Fruit fly (Drosophila melanogaster) whole organism, embryonic: Measurements from ENCODE around the gene CG17187.
A peak's percentile ranks its signal among the peaks of the same experiment; 100 is the strongest.

ENCODE experiments used
- Bdp1 ChIP-seq: fragments of 200-800 bp; sonication (Bioruptor generic); optimal IDR thresholded peaks from 3 replicates; lab custom pipeline; 2016; ENCODE audit warnings: missing biosample characterization, missing genetic modification characterization
- Bgb ChIP-seq: fragments of 200-800 bp; sonication (Bioruptor generic); IDR thresholded peaks from 2 replicates; pipeline ENCODE4 v1.3.6; 2022; ENCODE audit warnings: missing biosample characterization, missing genetic modification characterization; ENCODE audit not compliant: partially characterized antibody
- CG11093 ChIP-seq: fragments of 200-800 bp; sonication (Bioruptor generic); IDR thresholded peaks from 3 replicates; pipeline ENCODE4 v1.3.6; 2022; ENCODE audit warnings: missing biosample characterization, missing genetic modification characterization
- CG12391 ChIP-seq: fragments of 200-800 bp; sonication (Bioruptor generic); optimal IDR thresholded peaks from 3 replicates; lab custom pipeline; 2018; ENCODE audit warnings: missing biosample characterization, mild to moderate bottlenecking, missing genetic modification characterization, moderate library complexity
- CG13624 ChIP-seq: fragments of 200-800 bp; sonication (Bioruptor generic); optimal IDR thresholded peaks from 2 replicates; lab custom pipeline; 2016; ENCODE audit warnings: missing biosample characterization, missing genetic modification characterization
- CG13775 ChIP-seq: fragments of 200-800 bp; sonication (Bioruptor generic); optimal IDR thresholded peaks from 3 replicates; lab custom pipeline; 2017; ENCODE audit warnings: missing biosample characterization, mild to moderate bottlenecking, missing genetic modification characterization
- CG15011 ChIP-seq: fragments of 200-800 bp; sonication (Bioruptor generic); optimal IDR thresholded peaks from 3 replicates; lab custom pipeline; 2018; ENCODE audit warnings: missing biosample characterization, mild to moderate bottlenecking, missing genetic modification characterization
- CG16863 ChIP-seq: fragments of 200-800 bp; sonication (Bioruptor generic); optimal IDR thresholded peaks from 3 replicates; lab custom pipeline; 2016; ENCODE audit warnings: missing biosample characterization, missing genetic modification characterization
- CG18011 ChIP-seq: fragments of 200-800 bp; sonication (Bioruptor generic); optimal IDR thresholded peaks from 2 replicates; lab custom pipeline; 2017; ENCODE audit warnings: missing biosample characterization, missing genetic modification characterization, mild to moderate bottlenecking, moderate library complexity, missing genotype
- CG18764 ChIP-seq: fragments of 200-800 bp; sonication (Bioruptor generic); optimal IDR thresholded peaks from 3 replicates; lab custom pipeline; 2016; ENCODE audit warnings: missing biosample characterization, missing genetic modification characterization
- CG2129 ChIP-seq: fragments of 200-800 bp; sonication (Bioruptor generic); IDR thresholded peaks from 2 replicates; pipeline ENCODE4 v1.3.6; 2022; ENCODE audit warnings: missing biosample characterization, missing genetic modification characterization; ENCODE audit not compliant: partially characterized antibody
- CG3847 ChIP-seq: fragments of 200-800 bp; sonication (Bioruptor generic); IDR thresholded peaks from 2 replicates; pipeline ENCODE4 v1.3.6; 2022; ENCODE audit warnings: missing biosample characterization, missing genetic modification characterization
- CG5953 ChIP-seq: fragments of 200-800 bp; sonication (Bioruptor generic); IDR thresholded peaks from 2 replicates; pipeline ENCODE4 v1.3.6; 2022; ENCODE audit warnings: missing biosample characterization, missing genetic modification characterization
- CG6254 ChIP-seq: fragments of 200-800 bp; sonication (Bioruptor generic); optimal IDR thresholded peaks from 3 replicates; lab custom pipeline; 2017; ENCODE audit warnings: mild to moderate bottlenecking, missing biosample characterization, missing genetic modification reagents, missing genetic modification characterization
- CG6791 ChIP-seq: fragments of 200-800 bp; sonication (Bioruptor generic); IDR thresholded peaks from 3 replicates; pipeline ENCODE4 v1.3.6; 2022; ENCODE audit warnings: missing biosample characterization, missing genetic modification characterization; ENCODE audit not compliant: partially characterized antibody
- CG8359 ChIP-seq: fragments of 200-800 bp; sonication (Bioruptor generic); optimal IDR thresholded peaks from 2 replicates; lab custom pipeline; 2017; ENCODE audit warnings: missing biosample characterization, mild to moderate bottlenecking, missing genetic modification characterization, borderline replicate concordance
- CG9727 ChIP-seq: fragments of 200-800 bp; sonication (Bioruptor generic); optimal IDR thresholded peaks from 3 replicates; lab custom pipeline; 2017; ENCODE audit warnings: missing biosample characterization, mild to moderate bottlenecking, missing genetic modification characterization
- D ChIP-seq, 2 experiments: fragments of 200-800 bp in 1 of 2; fragments of >200 bp in 1 of 2; sonication (Bioruptor generic) in 1 of 2; optimal IDR thresholded peaks; 2 replicates in 1 of 2; 3 replicates in 1 of 2; lab custom pipeline; 2017; ENCODE audit warnings: mild to moderate bottlenecking in 1 of 2, missing biosample characterization in 1 of 2, missing genetic modification characterization in 1 of 2, missing genetic modification reagents in 1 of 2
- D19A ChIP-seq: fragments of 200-800 bp; optimal IDR thresholded peaks from 3 replicates; lab custom pipeline; 2019; ENCODE audit warnings: missing biosample characterization, mild to moderate bottlenecking, missing genetic modification characterization, moderate library complexity
- Dip3 ChIP-seq: fragments of 200-800 bp; sonication (Bioruptor generic); optimal IDR thresholded peaks from 3 replicates; lab custom pipeline; 2016; ENCODE audit warnings: missing biosample characterization, missing genetic modification characterization
- E2f1 ChIP-seq: fragments of 200-800 bp; sonication (Bioruptor generic); IDR thresholded peaks from 2 replicates; pipeline ENCODE4 v1.3.6; 2022; ENCODE audit warnings: missing biosample characterization, missing genetic modification characterization
- Fer1 ChIP-seq: fragments of 200-800 bp; sonication (Bioruptor generic); optimal IDR thresholded peaks from 2 replicates; lab custom pipeline; 2017; ENCODE audit warnings: missing biosample characterization, mild to moderate bottlenecking, missing genetic modification characterization
- HLH4C ChIP-seq: fragments of 200-800 bp; sonication (Bioruptor generic); IDR thresholded peaks from 3 replicates; pipeline ENCODE4 v1.3.6; 2022; ENCODE audit warnings: missing biosample characterization, missing genetic modification characterization; ENCODE audit not compliant: partially characterized antibody
- MESR4 ChIP-seq: fragments of 200-800 bp; sonication (Bioruptor generic); optimal IDR thresholded peaks from 2 replicates; lab custom pipeline; 2018; ENCODE audit warnings: missing biosample characterization, mild to moderate bottlenecking, missing genetic modification characterization, moderate library complexity
- Oaz ChIP-seq: fragments of 200-800 bp; sonication (Bioruptor generic); IDR thresholded peaks from 2 replicates; pipeline ENCODE4 v1.3.6; 2022; ENCODE audit warnings: missing biosample characterization, missing genetic modification characterization
- Pdp1 ChIP-seq, 2 experiments: fragments of 200-800 bp; sonication (Bioruptor generic); optimal IDR thresholded peaks; 3 replicates each; lab custom pipeline; 2016; ENCODE audit warnings: missing biosample characterization in 2 of 2, missing genetic modification characterization in 2 of 2, mild to moderate bottlenecking in 1 of 2, moderate library complexity in 1 of 2
- Sin3A ChIP-seq: fragments of >200 bp; optimal IDR thresholded peaks from 2 replicates; lab custom pipeline; 2018
- al ChIP-seq: fragments of 200-800 bp; sonication (Bioruptor generic); IDR thresholded peaks from 2 replicates; pipeline ENCODE4 v1.3.6; 2022; ENCODE audit warnings: missing biosample characterization, missing genetic modification characterization
- ase ChIP-seq: fragments of 200-800 bp; sonication (Bioruptor generic); IDR thresholded peaks from 3 replicates; pipeline ENCODE4 v1.3.6; 2022; ENCODE audit warnings: missing biosample characterization, missing genetic modification characterization
- ato ChIP-seq: fragments of 200-800 bp; sonication (Bioruptor generic); IDR thresholded peaks from 2 replicates; pipeline ENCODE4 v1.3.6; 2022; ENCODE audit warnings: missing biosample characterization, missing genetic modification characterization; ENCODE audit not compliant: partially characterized antibody
- az2 ChIP-seq: fragments of 200-800 bp; sonication (Bioruptor generic); optimal IDR thresholded peaks from 3 replicates; lab custom pipeline; 2016; ENCODE audit warnings: missing biosample characterization, missing genetic modification characterization
- bbx ChIP-seq: fragments of 200-800 bp; sonication (Bioruptor generic); IDR thresholded peaks from 2 replicates; pipeline ENCODE4 v1.3.6; 2022; ENCODE audit warnings: missing biosample characterization, missing genetic modification characterization; ENCODE audit not compliant: partially characterized antibody
- br ChIP-seq: fragments of >200 bp; optimal IDR thresholded peaks from 2 replicates; lab custom pipeline; 2017
- caup ChIP-seq: fragments of 200-800 bp; sonication (Bioruptor generic); optimal IDR thresholded peaks from 3 replicates; lab custom pipeline; 2017; ENCODE audit warnings: missing biosample characterization, mild to moderate bottlenecking, missing genetic modification characterization, moderate library complexity; ENCODE audit not compliant: severe bottlenecking
- chn ChIP-seq: fragments of 200-800 bp; sonication (Bioruptor generic); optimal IDR thresholded peaks from 2 replicates; lab custom pipeline; 2016; ENCODE audit warnings: missing biosample characterization, missing genetic modification characterization
- crp ChIP-seq, 2 experiments: fragments of 200-800 bp; sonication (Bioruptor generic); optimal IDR thresholded peaks; 2 replicates in 1 of 2; 3 replicates in 1 of 2; lab custom pipeline; 2017; ENCODE audit warnings: missing biosample characterization in 2 of 2, missing genetic modification characterization in 2 of 2, mild to moderate bottlenecking in 1 of 2, moderate library complexity in 1 of 2
- fd102C ChIP-seq: fragments of 200-800 bp; sonication (Bioruptor generic); optimal IDR thresholded peaks from 2 replicates; lab custom pipeline; 2018; ENCODE audit warnings: missing biosample characterization, mild to moderate bottlenecking, missing genetic modification characterization, moderate library complexity
- gfzf ChIP-seq: fragments of 200-800 bp; sonication (Bioruptor generic); optimal IDR thresholded peaks from 2 replicates; lab custom pipeline; 2016; ENCODE audit warnings: missing biosample characterization, mild to moderate bottlenecking, missing genetic modification characterization, moderate library complexity
- hkb ChIP-seq, 2 experiments: fragments of 200-800 bp in 1 of 2; fragments of >200 bp in 1 of 2; sonication (Bioruptor generic) in 1 of 2; IDR thresholded peaks in 1 of 2; optimal IDR thresholded peaks in 1 of 2; 2 replicates each; pipeline versions ENCODE4 v1.3.6 to Lab custom; 2017 to 2022; ENCODE audit warnings: missing biosample characterization in 1 of 2, missing genetic modification characterization in 1 of 2
- kah ChIP-seq: fragments of 200-800 bp; sonication (Bioruptor generic); optimal IDR thresholded peaks from 2 replicates; lab custom pipeline; 2018; ENCODE audit warnings: missing biosample characterization, mild to moderate bottlenecking, missing genetic modification characterization
- lbe ChIP-seq: fragments of 200-800 bp; sonication (Bioruptor generic); optimal IDR thresholded peaks from 2 replicates; lab custom pipeline; 2016; ENCODE audit warnings: missing biosample characterization, mild to moderate bottlenecking, missing genetic modification characterization
- maf-S ChIP-seq: fragments of 200-800 bp; sonication (Bioruptor generic); optimal IDR thresholded peaks from 2 replicates; lab custom pipeline; 2016; ENCODE audit warnings: missing biosample characterization, missing genetic modification characterization
- nom ChIP-seq: fragments of 200-800 bp; sonication (Bioruptor generic); optimal IDR thresholded peaks from 2 replicates; lab custom pipeline; 2017; ENCODE audit warnings: missing biosample characterization, missing genetic modification characterization, mild to moderate bottlenecking, moderate library complexity, missing genetic modification reagents
- oc ChIP-seq: fragments of 200-800 bp; sonication (Bioruptor generic); optimal IDR thresholded peaks from 2 replicates; lab custom pipeline; 2018; ENCODE audit warnings: missing biosample characterization, mild to moderate bottlenecking, missing genetic modification characterization, moderate library complexity
- p53 ChIP-seq: fragments of 200-800 bp; sonication (Bioruptor generic); optimal IDR thresholded peaks from 2 replicates; lab custom pipeline; 2016; ENCODE audit warnings: missing biosample characterization, missing genetic modification characterization
- pfk ChIP-seq: fragments of 200-800 bp; sonication (Bioruptor generic); optimal IDR thresholded peaks from 2 replicates; lab custom pipeline; 2018; ENCODE audit warnings: missing biosample characterization, mild to moderate bottlenecking, missing genetic modification characterization, moderate library complexity
- tll ChIP-seq, 2 experiments: fragments of 200-800 bp in 1 of 2; fragments of >200 bp in 1 of 2; sonication (Bioruptor generic) in 1 of 2; optimal IDR thresholded peaks; 2 replicates each; lab custom pipeline; 2017 to 2019; ENCODE audit warnings: missing biosample characterization in 2 of 2, missing genetic modification characterization in 2 of 2, mild to moderate bottlenecking in 1 of 2, moderate library complexity in 1 of 2
- toy ChIP-seq: fragments of 200-800 bp; sonication (Bioruptor generic); IDR thresholded peaks from 2 replicates; pipeline ENCODE4 v1.3.6; 2022; ENCODE audit warnings: missing biosample characterization, missing genetic modification characterization

The CG17187 gene

dm6 chr3R:11214449-11214950 is 17.2 kb downstream of the CG17187 start, which contains the start of gene ZnT86D (continued):
- TF ChIP-seq Sin3A (lab: Kevin White, UChicago) (peak; percentile 28), crp (GFP tag; optimal IDR thresholded peaks at IDR 0.05; lab: Kevin White, UChicago) (peak in 1 of 2 experiments; percentile 20), az2 (GFP tag; lab: Kevin White, UChicago) (no peak), ato (GFP tag; lab: Robert Waterston, UW) (no peak), al (GFP tag; lab: Robert Waterston, UW) (peak; percentile 58; the same call in 1 of the 2 replicates), D (optimal IDR thresholded peaks at IDR 0.05; lab: Kevin White, UChicago) (no peak), D (GFP tag; optimal IDR thresholded peaks at IDR 0.05; lab: Kevin White, UChicago) (peak; percentile 12), CG2129 (GFP tag; lab: Robert Waterston, UW) (no peak), E2f1 (GFP tag; lab: Robert Waterston, UW) (peak; percentile 30; the same call in 1 of the 2 replicates), Fer1 (GFP tag; lab: Kevin White, UChicago) (peak; percentile 67), lbe (GFP tag; lab: Kevin White, UChicago) (peak; percentile 11), D19A (tag; lab: Kevin White, UChicago) (peak; percentile 60), Pdp1 (GFP tag; optimal IDR thresholded peaks at IDR 0.05; lab: Kevin White, UChicago) (peak; percentile 48 to 49), hkb (optimal IDR thresholded peaks at IDR 0.05; lab: Kevin White, UChicago) (no peak), hkb (GFP tag; IDR thresholded peaks at IDR 0.05; lab: Robert Waterston, UW) (0 out of 2 replicates have a peak, but pooled peaks have one; percentile 6), caup (GFP tag; lab: Kevin White, UChicago) (peak; percentile 50), Dip3 (peak; percentile 44), CG13624 (GFP tag; lab: Kevin White, UChicago) (peak; percentile 11), MESR4 (peak; percentile 55), oc (tag; lab: Kevin White, UChicago) (no peak), CG15011 (peak; percentile 21), tll (GFP tag; optimal IDR thresholded peaks at IDR 0.05; lab: Kevin White, UChicago) (peak; percentile 18 to 88), CG5953 (GFP tag; lab: Robert Waterston, UW) (no peak), nom (GFP tag; lab: Kevin White, UChicago) (peak; percentile 35), Oaz (GFP tag; lab: Robert Waterston, UW) (no peak), CG8359 (GFP tag; lab: Kevin White, UChicago) (no peak), Bdp1 (GFP tag; lab: Kevin White, UChicago) (no peak), kah (GFP tag; lab: Kevin White, UChicago) (peak; percentile 11), CG9727 (GFP tag; lab: Kevin White, UChicago) (peak; percentile 55), toy (no peak), Bgb (GFP tag; lab: Robert Waterston, UW) (no peak), ase (GFP tag; lab: Robert Waterston, UW) (no peak), bbx (GFP tag; lab: Robert Waterston, UW) (no peak; the same call in 1 of the 2 replicates), gfzf (GFP tag; lab: Kevin White, UChicago) (peak; percentile 13), CG12391 (peak; percentile 75), CG18764 (GFP tag; lab: Kevin White, UChicago) (no peak), chn (GFP tag; lab: Kevin White, UChicago) (no peak), CG3847 (peak; percentile 65), p53 (no peak), maf-S (GFP tag; lab: Kevin White, UChicago) (peak; percentile 11), pfk (GFP tag; lab: Kevin White, UChicago) (peak; percentile 31), CG13775 (GFP tag; lab: Kevin White, UChicago) (peak; percentile 68), CG18011 (GFP tag; lab: Kevin White, UChicago) (peak; percentile 8), CG11093 (GFP tag; lab: Robert Waterston, UW) (no peak), CG6791 (GFP tag; lab: Robert Waterston, UW) (no peak), fd102C (GFP tag; lab: Kevin White, UChicago) (no peak), CG16863 (GFP tag; lab: Kevin White, UChicago) (peak; percentile 30), br (lab: Kevin White, UChicago) (no peak), CG6254 (peak; percentile 5), HLH4C (GFP tag; lab: Robert Waterston, UW) (no peak)
